Fruit fly (Drosophila melanogaster) whole organism, embryonic: ENCODE data around the gene cup.

ENCODE experiments used
- Asciz ChIP-seq: fragments of 200-800 bp; sonication (Bioruptor generic); optimal IDR thresholded peaks from 2 replicates; lab custom pipeline; 2017; ENCODE audit warnings: missing biosample characterization, mild to moderate bottlenecking, missing genetic modification characterization, missing genetic modification reagents
- CG10565 ChIP-seq: fragments of 200-800 bp; sonication (Bioruptor generic); optimal IDR thresholded peaks from 3 replicates; lab custom pipeline; 2016; ENCODE audit warnings: missing biosample characterization, mild to moderate bottlenecking, missing genetic modification characterization
- CG11695 ChIP-seq: fragments of 200-800 bp; sonication (Bioruptor generic); IDR thresholded peaks from 3 replicates; pipeline ENCODE4 v1.3.6; 2022; ENCODE audit warnings: missing biosample characterization, missing genetic modification characterization
- CG13775 ChIP-seq: fragments of 200-800 bp; sonication (Bioruptor generic); optimal IDR thresholded peaks from 3 replicates; lab custom pipeline; 2017; ENCODE audit warnings: missing biosample characterization, mild to moderate bottlenecking, missing genetic modification characterization
- CG14050 ChIP-seq: fragments of 200-800 bp; sonication (Bioruptor generic); IDR thresholded peaks from 3 replicates; pipeline ENCODE4 v1.3.6; 2022; ENCODE audit warnings: missing biosample characterization, missing genetic modification characterization
- CG14667 ChIP-seq: fragments of 200-800 bp; sonication (Bioruptor generic); IDR thresholded peaks from 2 replicates; pipeline ENCODE4 v1.3.6; 2022; ENCODE audit warnings: missing biosample characterization, missing genetic modification characterization
- CG14710 ChIP-seq: fragments of 200-800 bp; sonication (Bioruptor generic); optimal IDR thresholded peaks from 3 replicates; lab custom pipeline; 2019; ENCODE audit warnings: missing biosample characterization, mild to moderate bottlenecking, missing genetic modification characterization, moderate library complexity
- CG16813 ChIP-seq: fragments of 200-800 bp; sonication (Bioruptor generic); IDR thresholded peaks from 3 replicates; pipeline ENCODE4 v1.3.6; 2022; ENCODE audit warnings: missing biosample characterization, missing genetic modification characterization; ENCODE audit not compliant: partially characterized antibody
- CG16863 ChIP-seq: fragments of 200-800 bp; sonication (Bioruptor generic); optimal IDR thresholded peaks from 3 replicates; lab custom pipeline; 2016; ENCODE audit warnings: missing biosample characterization, missing genetic modification characterization
- CG17361 ChIP-seq: fragments of 200-800 bp; sonication (Bioruptor generic); IDR thresholded peaks from 3 replicates; pipeline ENCODE4 v1.3.6; 2022; ENCODE audit warnings: missing biosample characterization, missing genetic modification characterization
- CG17385 ChIP-seq: fragments of 200-800 bp; sonication (Bioruptor generic); optimal IDR thresholded peaks from 3 replicates; lab custom pipeline; 2018; ENCODE audit warnings: missing biosample characterization, mild to moderate bottlenecking, missing genetic modification characterization
- CG17568 ChIP-seq: fragments of 200-800 bp; sonication (Bioruptor generic); optimal IDR thresholded peaks from 2 replicates; lab custom pipeline; 2018; ENCODE audit warnings: missing biosample characterization, mild to moderate bottlenecking, missing genetic modification characterization, moderate library complexity
- CG18599 ChIP-seq: fragments of 200-800 bp; sonication (Bioruptor generic); optimal IDR thresholded peaks from 3 replicates; lab custom pipeline; 2017; ENCODE audit warnings: missing biosample characterization, missing genetic modification characterization, mild to moderate bottlenecking, moderate library complexity, missing genetic modification reagents
- CG2199 ChIP-seq: fragments of 200-800 bp; sonication (Bioruptor generic); IDR thresholded peaks from 3 replicates; pipeline ENCODE4 v1.3.6; 2022; ENCODE audit warnings: missing biosample characterization, missing genetic modification characterization
- CG32532 ChIP-seq: fragments of 200-800 bp; sonication (Bioruptor generic); IDR thresholded peaks from 2 replicates; pipeline ENCODE4 v1.3.6; 2022; ENCODE audit warnings: missing biosample characterization, missing genetic modification characterization
- CG34376 ChIP-seq: fragments of 200-800 bp; sonication (Bioruptor generic); optimal IDR thresholded peaks from 2 replicates; lab custom pipeline; 2018; ENCODE audit warnings: missing biosample characterization, mild to moderate bottlenecking, missing genetic modification characterization
- CG6654 ChIP-seq: fragments of 200-800 bp; sonication (Bioruptor generic); optimal IDR thresholded peaks from 2 replicates; lab custom pipeline; 2017; ENCODE audit warnings: missing biosample characterization, mild to moderate bottlenecking, missing genetic modification characterization
- CG7745 ChIP-seq: fragments of 200-800 bp; sonication (Bioruptor generic); optimal IDR thresholded peaks from 2 replicates; lab custom pipeline; 2018; ENCODE audit warnings: missing biosample characterization, mild to moderate bottlenecking, missing genetic modification characterization, moderate library complexity
- Dll ChIP-seq: fragments of 200-800 bp; sonication (Bioruptor generic); IDR thresholded peaks from 4 replicates; pipeline ENCODE4 v1.3.6; 2022; ENCODE audit warnings: missing biosample characterization, missing genetic modification characterization; ENCODE audit not compliant: partially characterized antibody
- Dp ChIP-seq: fragments of 200-800 bp; sonication (Bioruptor generic); optimal IDR thresholded peaks from 2 replicates; lab custom pipeline; 2018; ENCODE audit warnings: missing biosample characterization, mild to moderate bottlenecking, missing genetic modification characterization, moderate library complexity
- GATAe ChIP-seq: fragments of 200-800 bp; sonication (Bioruptor generic); conservative IDR thresholded peaks from 2 replicates; pipeline ENCODE4 v1.3.6; 2022; ENCODE audit warnings: missing biosample characterization, missing genetic modification characterization
- HLHmδ ChIP-seq: fragments of 200-800 bp; sonication (Bioruptor generic); optimal IDR thresholded peaks from 2 replicates; lab custom pipeline; 2018; ENCODE audit warnings: missing biosample characterization, mild to moderate bottlenecking, missing genetic modification characterization, moderate library complexity
- Hr39 ChIP-seq: fragments of >200 bp; optimal IDR thresholded peaks from 2 replicates; lab custom pipeline; 2017
- Mad ChIP-seq: fragments of 200-800 bp; sonication (Bioruptor generic); optimal IDR thresholded peaks from 2 replicates; lab custom pipeline; 2016; ENCODE audit warnings: missing biosample characterization, missing genetic modification characterization
- Med ChIP-seq: fragments of 200-800 bp; sonication (Bioruptor generic); peaks from one replicate; lab custom pipeline; 2016; ENCODE audit warnings: missing biosample characterization, missing genetic modification characterization, mild to moderate bottlenecking, inconsistent platforms, moderate library complexity
- Mes4 ChIP-seq: fragments of 200-800 bp; sonication (Bioruptor generic); optimal IDR thresholded peaks from 2 replicates; lab custom pipeline; 2016; ENCODE audit warnings: missing biosample characterization, missing genetic modification characterization
- Mrtf ChIP-seq: fragments of 200-800 bp; sonication (Bioruptor generic); IDR thresholded peaks from 3 replicates; pipeline ENCODE4 v1.3.6; 2022; ENCODE audit warnings: missing biosample characterization, missing genetic modification characterization
- Myb ChIP-seq: fragments of 200-800 bp; sonication (Bioruptor generic); optimal IDR thresholded peaks from 2 replicates; lab custom pipeline; 2016; ENCODE audit warnings: missing biosample characterization, missing genetic modification characterization
- NFAT ChIP-seq: fragments of 200-800 bp; sonication (Bioruptor generic); IDR thresholded peaks from 2 replicates; pipeline ENCODE4 v1.3.6; 2022; ENCODE audit warnings: missing biosample characterization, missing genetic modification characterization
- Ptx1 ChIP-seq: fragments of 200-800 bp; sonication (Bioruptor generic); IDR thresholded peaks from 2 replicates; pipeline ENCODE4 v1.3.6; 2022; ENCODE audit warnings: missing biosample characterization, missing genetic modification characterization
- aop ChIP-seq: fragments of 200-800 bp; sonication (Bioruptor generic); IDR thresholded peaks from 2 replicates; pipeline ENCODE4 v1.3.6; 2022; ENCODE audit warnings: missing biosample characterization, missing genetic modification characterization
- ara ChIP-seq: fragments of 200-800 bp; sonication (Bioruptor generic); IDR thresholded peaks from 2 replicates; pipeline ENCODE4 v1.3.6; 2022; ENCODE audit warnings: missing biosample characterization, missing genetic modification characterization
- bigmax ChIP-seq: fragments of 200-800 bp; sonication (Bioruptor generic); optimal IDR thresholded peaks from 2 replicates; lab custom pipeline; 2018; ENCODE audit warnings: missing biosample characterization, mild to moderate bottlenecking, missing genetic modification characterization
- btn ChIP-seq: fragments of 200-800 bp; sonication (Bioruptor generic); optimal IDR thresholded peaks from 2 replicates; lab custom pipeline; 2016; ENCODE audit warnings: missing biosample characterization, missing genetic modification characterization
- cas ChIP-seq: fragments of 200-800 bp; sonication (Bioruptor generic); IDR thresholded peaks from 2 replicates; pipeline ENCODE4 v1.3.6; 2022; ENCODE audit warnings: missing biosample characterization, missing genetic modification characterization
- corto ChIP-seq: fragments of 200-800 bp; sonication (Bioruptor generic); optimal IDR thresholded peaks from 2 replicates; lab custom pipeline; 2016; ENCODE audit warnings: missing biosample characterization, mild to moderate bottlenecking, missing genetic modification characterization, moderate library complexity
- disco-r ChIP-seq: fragments of 200-800 bp; sonication (Bioruptor generic); optimal IDR thresholded peaks from 2 replicates; lab custom pipeline; 2016; ENCODE audit warnings: missing biosample characterization, missing genetic modification characterization
- dmrt11E ChIP-seq: fragments of 200-800 bp; sonication (Bioruptor generic); optimal IDR thresholded peaks from 3 replicates; lab custom pipeline; 2018; ENCODE audit warnings: missing biosample characterization, mild to moderate bottlenecking, missing genetic modification characterization, moderate library complexity
- dmrt99B ChIP-seq: fragments of 200-800 bp; sonication (Bioruptor generic); optimal IDR thresholded peaks from 2 replicates; lab custom pipeline; 2018; ENCODE audit warnings: missing biosample characterization, mild to moderate bottlenecking, missing genetic modification characterization, moderate library complexity
- dpn ChIP-seq, 2 experiments: fragments of 200-800 bp; sonication (Bioruptor generic); optimal IDR thresholded peaks; 3 replicates each; lab custom pipeline; 2016; ENCODE audit warnings: missing biosample characterization in 2 of 2, missing genetic modification characterization in 2 of 2
- ems ChIP-seq: fragments of 200-800 bp; sonication (Bioruptor generic); optimal IDR thresholded peaks from 3 replicates; lab custom pipeline; 2016; ENCODE audit warnings: missing biosample characterization, missing genetic modification characterization
- eve ChIP-seq, 2 experiments: fragments of >200 bp; optimal IDR thresholded peaks; 2 replicates each; lab custom pipeline; 2017; ENCODE audit warnings: missing biosample characterization in 2 of 2, missing genetic modification characterization in 2 of 2
- grn ChIP-seq: fragments of 200-800 bp; sonication (Bioruptor generic); optimal IDR thresholded peaks from 3 replicates; lab custom pipeline; 2017; ENCODE audit warnings: missing biosample characterization, missing genetic modification characterization
- hb ChIP-seq: fragments of 200-800 bp; sonication (Bioruptor generic); IDR thresholded peaks from 3 replicates; pipeline ENCODE4 v1.3.6; 2022; ENCODE audit warnings: missing biosample characterization, missing genetic modification characterization; ENCODE audit not compliant: partially characterized antibody
- oc ChIP-seq: fragments of 200-800 bp; sonication (Bioruptor generic); optimal IDR thresholded peaks from 2 replicates; lab custom pipeline; 2018; ENCODE audit warnings: missing biosample characterization, mild to moderate bottlenecking, missing genetic modification characterization, moderate library complexity
- p53 ChIP-seq: fragments of 200-800 bp; sonication (Bioruptor generic); optimal IDR thresholded peaks from 2 replicates; lab custom pipeline; 2016; ENCODE audit warnings: missing biosample characterization, missing genetic modification characterization
- pb ChIP-seq: fragments of 200-800 bp; sonication (Bioruptor generic); optimal IDR thresholded peaks from 3 replicates; lab custom pipeline; 2016; ENCODE audit warnings: missing biosample characterization, missing genetic modification characterization
- phol ChIP-seq: fragments of 200-800 bp; sonication (Bioruptor generic); optimal IDR thresholded peaks from 3 replicates; lab custom pipeline; 2018; ENCODE audit warnings: missing biosample characterization, mild to moderate bottlenecking, missing genetic modification characterization, moderate library complexity
- slbo ChIP-seq: fragments of 200-800 bp; sonication (Bioruptor generic); IDR thresholded peaks from 2 replicates; pipeline ENCODE4 v1.3.6; 2022; ENCODE audit warnings: missing biosample characterization, missing genetic modification characterization
- tx ChIP-seq: fragments of 200-800 bp; sonication (Bioruptor generic); optimal IDR thresholded peaks from 2 replicates; lab custom pipeline; 2016; ENCODE audit warnings: missing biosample characterization, missing genetic modification characterization

The cup gene

DNA sequence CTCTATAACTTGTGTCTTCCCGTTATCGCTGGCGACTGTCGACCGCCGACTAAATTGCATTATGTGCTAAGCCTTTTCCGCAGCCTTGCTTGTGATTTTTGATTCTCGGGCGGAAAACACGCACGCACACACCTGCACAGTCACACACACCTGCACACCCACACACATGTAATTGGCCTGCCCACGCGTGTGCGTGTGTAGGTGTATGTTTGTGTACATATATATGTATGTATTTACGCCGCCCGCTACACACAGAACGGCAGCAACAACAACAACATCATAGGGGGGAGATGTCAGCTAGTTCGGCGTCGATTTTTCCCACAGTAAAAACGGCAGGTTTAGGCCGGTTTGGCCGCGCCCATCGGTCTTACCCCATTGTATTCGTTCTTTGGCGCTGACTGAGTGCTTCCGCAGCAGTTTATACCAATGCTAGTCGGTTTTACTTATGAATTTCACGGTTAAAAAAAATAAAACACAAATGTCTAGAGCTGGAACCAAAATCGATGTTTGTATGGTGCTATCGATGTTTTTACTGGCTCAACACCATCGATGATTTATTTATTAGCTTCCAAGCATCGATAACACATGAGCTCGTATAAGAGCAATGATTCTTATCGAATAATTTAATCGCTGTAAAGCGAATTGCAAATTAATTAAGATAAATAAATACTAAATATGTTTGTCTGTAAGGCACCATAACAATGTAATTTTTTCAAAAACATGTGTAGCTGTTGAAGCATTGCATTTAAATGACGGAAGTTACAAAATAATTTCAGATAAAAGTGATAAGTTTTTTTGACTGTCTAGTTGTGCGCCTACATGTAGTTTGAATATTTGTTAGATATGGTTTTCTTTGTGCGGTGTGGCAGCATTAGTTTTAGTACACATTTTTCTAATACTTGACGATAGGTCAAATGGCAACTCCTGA is 59.6 kb downstream of the cup start, which contains the start of gene homer (continued):
- no peak for TF ChIP-seq corto (GFP tag; lab: Kevin White, UChicago)
- no peak for TF ChIP-seq dmrt99B
- TF ChIP-seq CG7745 (tag; lab: Kevin White, UChicago), result peak; percentile 72
- no peak for TF ChIP-seq p53 (GFP tag; lab: Kevin White, UChicago)
- no peak for TF ChIP-seq Mad (GFP tag; lab: Kevin White, UChicago)
- TF ChIP-seq hb, result peak; percentile 95
- no peak for TF ChIP-seq dpn (GFP tag; optimal IDR thresholded peaks at IDR 0.05; lab: Kevin White, UChicago)
- no peak for TF ChIP-seq CG11695 (GFP tag; lab: Robert Waterston, UW)
- TF ChIP-seq CG32532 (GFP tag; lab: Robert Waterston, UW), result no peak
- TF ChIP-seq disco-r (GFP tag; lab: Kevin White, UChicago), result no peak
- TF ChIP-seq bigmax (GFP tag; lab: Kevin White, UChicago), result peak; percentile 24
- no peak for TF ChIP-seq Mrtf (GFP tag; lab: Robert Waterston, UW)
- TF ChIP-seq CG17568 (GFP tag; lab: Kevin White, UChicago), result no peak
- peak; percentile 32; the same call in 1 of the 3 replicates for TF ChIP-seq CG17361 (GFP tag; lab: Robert Waterston, UW)
- TF ChIP-seq aop (GFP tag; lab: Robert Waterston, UW), result no peak
- peak; percentile 62 for TF ChIP-seq Dp (GFP tag; lab: Kevin White, UChicago)
- TF ChIP-seq CG14667 (GFP tag; lab: Robert Waterston, UW), result no peak
- no peak for TF ChIP-seq slbo (GFP tag; lab: Robert Waterston, UW)
- no peak for TF ChIP-seq ara (GFP tag; lab: Robert Waterston, UW)
- TF ChIP-seq tx (GFP tag; lab: Kevin White, UChicago), result no peak
- TF ChIP-seq pb (GFP tag; lab: Kevin White, UChicago), result no peak
- TF ChIP-seq CG34376 (GFP tag; lab: Kevin White, UChicago), result peak; percentile 20
- 0 out of 2 replicates have a peak, but pooled peaks have one; percentile 9 for TF ChIP-seq Ptx1 (GFP tag; lab: Robert Waterston, UW)
- no peak for TF ChIP-seq CG17385 (GFP tag; lab: Kevin White, UChicago)
- peak; percentile 4 for TF ChIP-seq dmrt11E (tag; lab: Kevin White, UChicago)
- TF ChIP-seq CG13775, result no peak
- no peak for TF ChIP-seq Mes4
- no peak for TF ChIP-seq btn (GFP tag; lab: Kevin White, UChicago)
- no peak for TF ChIP-seq CG6654 (GFP tag; lab: Kevin White, UChicago)
- no peak for TF ChIP-seq CG2199
- TF ChIP-seq CG16863 (GFP tag; lab: Kevin White, UChicago), result no peak
- TF ChIP-seq Hr39 (lab: Kevin White, UChicago), result no peak
- peak; percentile 96 for TF ChIP-seq CG16813 (GFP tag; lab: Robert Waterston, UW)
- peak; percentile 85 for TF ChIP-seq HLHmδ (GFP tag; lab: Kevin White, UChicago)
- no peak for TF ChIP-seq oc (tag; lab: Kevin White, UChicago)
- peak; percentile 70 for TF ChIP-seq Med
- peak; percentile 37 for TF ChIP-seq phol (tag; lab: Kevin White, UChicago)
- TF ChIP-seq NFAT (GFP tag; lab: Robert Waterston, UW), result no peak
- no peak for TF ChIP-seq cas (GFP tag; lab: Robert Waterston, UW)
- no peak for TF ChIP-seq CG14050 (GFP tag; lab: Robert Waterston, UW)
- no peak for TF ChIP-seq grn
- TF ChIP-seq CG18599, result no peak
- no peak for TF ChIP-seq Myb (GFP tag; lab: Kevin White, UChicago)
- TF ChIP-seq CG10565, result no peak
- TF ChIP-seq eve (GFP tag; optimal IDR thresholded peaks at IDR 0.05; lab: Kevin White, UChicago), result no peak
- TF ChIP-seq Dll (GFP tag; lab: Robert Waterston, UW), result peak; percentile 92; the same call in 3 of the 4 replicates
- no peak for TF ChIP-seq Asciz (GFP tag; lab: Kevin White, UChicago)
- no peak for TF ChIP-seq ems
- TF ChIP-seq GATAe (GFP tag; lab: Robert Waterston, UW), result no peak
- peak; percentile 45 for TF ChIP-seq CG14710 (tag; lab: Kevin White, UChicago)
